Worm (Caenorhabditis elegans): ENCODE results near the gene srw-94.
"Not testable (repeated sequence)": the region's sequence is repeated elsewhere in the genome, so short reads cannot be mapped to it uniquely, and the experiment has no call there.

ce11 chrIV:4784687-4785086, 29.6 kb upstream of the srw-94 start:
- not testable (repeated sequence) for TF ChIP-seq nhr-28, snpc-4, mab-5, pha-4 (tag; optimal IDR thresholded peaks at IDR 0.05)

Measured in whole organism, mixed stage, embryonic.